Worm (Caenorhabditis elegans): ENCODE measurements around the gene srx-114.
A peak's percentile ranks its signal among the peaks of the same experiment; 100 is the strongest.

The srx-114 gene

ce11 chrII:5393090-5393489 is 39.9 kb downstream of the srx-114 start, which contains the start of gene brap-2:
Gene brap-2, minus strand, starts transcription at chrII:5393190.
- TF ChIP-seq dmd-4 (tag; optimal IDR thresholded peaks at IDR 0.05) (no peak), nhr-21 (tag; optimal IDR thresholded peaks at IDR 0.05) (no peak), lin-11 (tag; optimal IDR thresholded peaks at IDR 0.05) (no peak), aly-2 (tag; optimal IDR thresholded peaks at IDR 0.05) (no peak), ztf-4 (tag; optimal IDR thresholded peaks at IDR 0.05) (no peak), blmp-1 (tag; optimal IDR thresholded peaks at IDR 0.05; ENCODE audit: insufficient read depth) (no peak), ceh-16 (tag; optimal IDR thresholded peaks at IDR 0.05) (no peak), peb-1 (tag; optimal IDR thresholded peaks at IDR 0.05) (no peak), lin-13 (GFP tag; optimal IDR thresholded peaks at IDR 0.05) (no peak), ama-1 (optimal IDR thresholded peaks at IDR 0.05) (no peak), unc-39 (tag; optimal IDR thresholded peaks at IDR 0.05) (no peak), unc-62 (GFP tag; optimal IDR thresholded peaks at IDR 0.05) (no peak)

- TF ChIP-seq ama-1 (optimal IDR thresholded peaks at IDR 0.05) (no peak), sem-4 (tag; optimal IDR thresholded peaks at IDR 0.05) (no peak), peb-1 (tag; optimal IDR thresholded peaks at IDR 0.05) (no peak), crh-2 (tag; optimal IDR thresholded peaks at IDR 0.05) (no peak), nhr-237 (tag; optimal IDR thresholded peaks at IDR 0.05) (no peak), C34F6.9 (tag; optimal IDR thresholded peaks at IDR 0.05) (no peak), aly-2 (tag; optimal IDR thresholded peaks at IDR 0.05) (no peak), mab-5 (tag; optimal IDR thresholded peaks at IDR 0.05) (no peak), mdl-1 (tag; optimal IDR thresholded peaks at IDR 0.05) (no peak), ztf-1 (GFP tag; conservative IDR thresholded peaks at IDR 0.05) (no peak), nhr-10 (tag; optimal IDR thresholded peaks at IDR 0.05) (no peak), unc-62 (GFP tag; optimal IDR thresholded peaks at IDR 0.05) (no peak), gmeb-1 (tag; optimal IDR thresholded peaks at IDR 0.05) (no peak), zag-1 (tag; optimal IDR thresholded peaks at IDR 0.05) (no peak), sma-9 (GFP tag; optimal IDR thresholded peaks at IDR 0.05) (no peak), sma-9 (tag; optimal IDR thresholded peaks at IDR 0.05) (no peak), elt-3 (tag; optimal IDR thresholded peaks at IDR 0.05) (no peak), nhr-25 (tag; optimal IDR thresholded peaks at IDR 0.05) (no peak)
Observed at ce11 chrII:5391447-5391846, 41.5 kb downstream of the srx-114 start.

ce11 chrII:5389831-5390323 is 43.1 kb downstream of the srx-114 start, which contains the start of gene ndx-6:
Gene ndx-6, minus strand, starts transcription at chrII:5389881.
- TF ChIP-seq Y55F3AM.14 (GFP tag; optimal IDR thresholded peaks at IDR 0.05) (no peak), egl-27 (tag; optimal IDR thresholded peaks at IDR 0.05) (peak; percentile 36), elt-3 (tag; optimal IDR thresholded peaks at IDR 0.05) (no peak), lsy-2 (tag; optimal IDR thresholded peaks at IDR 0.05) (peak; percentile 79 to 93), skn-1 (tag; optimal IDR thresholded peaks at IDR 0.05) (peak; percentile 37), ceh-16 (tag; optimal IDR thresholded peaks at IDR 0.05) (peak; percentile 68), nhr-23 (tag; optimal IDR thresholded peaks at IDR 0.05) (no peak), snpc-4 (tag; optimal IDR thresholded peaks at IDR 0.05) (peak; percentile 80), unc-55 (GFP tag; optimal IDR thresholded peaks at IDR 0.05) (peak; percentile 95), nhr-6 (tag; optimal IDR thresholded peaks at IDR 0.05) (peak; percentile 79), mbf-1 (tag; optimal IDR thresholded peaks at IDR 0.05) (no peak), nhr-237 (tag; optimal IDR thresholded peaks at IDR 0.05) (no peak), fos-1 (tag; optimal IDR thresholded peaks at IDR 0.05) (peak; percentile 85), lin-39 (tag; optimal IDR thresholded peaks at IDR 0.05) (no peak), unc-62 (GFP tag; optimal IDR thresholded peaks at IDR 0.05) (no peak), mdl-1 (tag; optimal IDR thresholded peaks at IDR 0.05) (no peak), nhr-10 (tag; optimal IDR thresholded peaks at IDR 0.05) (no peak), F13H6.1 (tag; optimal IDR thresholded peaks at IDR 0.05) (peak; percentile 81), ceh-82 (tag; optimal IDR thresholded peaks at IDR 0.05) (no peak), sma-3 (GFP tag; optimal IDR thresholded peaks at IDR 0.05) (peak; percentile 88), nhr-12 (tag; optimal IDR thresholded peaks at IDR 0.05) (no peak), dmd-4 (tag; optimal IDR thresholded peaks at IDR 0.05) (no peak), sem-4 (tag; optimal IDR thresholded peaks at IDR 0.05) (peak; percentile 60), nhr-11 (tag; optimal IDR thresholded peaks at IDR 0.05) (no peak), nhr-21 (tag; optimal IDR thresholded peaks at IDR 0.05) (peak; percentile 70), lin-13 (GFP tag; optimal IDR thresholded peaks at IDR 0.05) (peak; percentile 83), unc-39 (tag; optimal IDR thresholded peaks at IDR 0.05) (no peak), nhr-129 (tag; optimal IDR thresholded peaks at IDR 0.05) (peak; percentile 92), elt-1 (tag; optimal IDR thresholded peaks at IDR 0.05) (no peak), mab-5 (tag; optimal IDR thresholded peaks at IDR 0.05) (peak; percentile 84), peb-1 (tag; optimal IDR thresholded peaks at IDR 0.05) (no peak), nhr-77 (tag; optimal IDR thresholded peaks at IDR 0.05) (peak; percentile 74), ZK546.5 (tag; optimal IDR thresholded peaks at IDR 0.05) (no peak), blmp-1 (tag; optimal IDR thresholded peaks at IDR 0.05; ENCODE audit: insufficient read depth) (peak; percentile 56), C34F6.9 (tag; optimal IDR thresholded peaks at IDR 0.05) (peak; percentile 88), alr-1 (tag; optimal IDR thresholded peaks at IDR 0.05) (no peak), gmeb-1 (tag; optimal IDR thresholded peaks at IDR 0.05) (peak; percentile 98), nhr-25 (tag; optimal IDR thresholded peaks at IDR 0.05) (peak; percentile 85), zag-1 (tag; optimal IDR thresholded peaks at IDR 0.05) (peak; percentile 35), ztf-4 (tag; optimal IDR thresholded peaks at IDR 0.05) (peak; percentile 73), ztf-11 (tag; optimal IDR thresholded peaks at IDR 0.05) (no peak), crh-2 (tag; optimal IDR thresholded peaks at IDR 0.05) (peak; percentile 90), ztf-1 (GFP tag; conservative IDR thresholded peaks at IDR 0.05) (no peak)

All from whole organism, L2 larva.